Fruit fly (Drosophila melanogaster) whole organism, embryonic: ENCODE measurements around the gene Pak.

Source experiments
- Abd-B ChIP-seq: fragments of 200-800 bp; sonication (Bioruptor generic); optimal IDR thresholded peaks from 2 replicates; lab custom pipeline; 2018; ENCODE audit warnings: missing biosample characterization, mild to moderate bottlenecking, missing genetic modification characterization, moderate library complexity
- B-H2 ChIP-seq: fragments of 200-800 bp; sonication (Bioruptor generic); optimal IDR thresholded peaks from 2 replicates; lab custom pipeline; 2018; ENCODE audit warnings: missing biosample characterization, mild to moderate bottlenecking, missing genetic modification characterization
- CG10274 ChIP-seq: fragments of 200-800 bp; sonication (Bioruptor generic); optimal IDR thresholded peaks from 3 replicates; lab custom pipeline; 2017; ENCODE audit warnings: missing biosample characterization, mild to moderate bottlenecking, missing genetic modification characterization
- CG11695 ChIP-seq: fragments of 200-800 bp; sonication (Bioruptor generic); IDR thresholded peaks from 3 replicates; pipeline ENCODE4 v1.3.6; 2022; ENCODE audit warnings: missing biosample characterization, missing genetic modification characterization
- CG13775 ChIP-seq: fragments of 200-800 bp; sonication (Bioruptor generic); optimal IDR thresholded peaks from 3 replicates; lab custom pipeline; 2017; ENCODE audit warnings: missing biosample characterization, mild to moderate bottlenecking, missing genetic modification characterization
- CG15269 ChIP-seq: fragments of 200-800 bp; sonication (Bioruptor generic); optimal IDR thresholded peaks from 2 replicates; lab custom pipeline; 2018; ENCODE audit warnings: missing biosample characterization, mild to moderate bottlenecking, missing genetic modification characterization, moderate library complexity
- CG1603 ChIP-seq: fragments of 200-800 bp; sonication (Bioruptor generic); optimal IDR thresholded peaks from 2 replicates; lab custom pipeline; 2019; ENCODE audit warnings: missing biosample characterization, mild to moderate bottlenecking, missing genetic modification characterization, moderate library complexity
- CG17359 ChIP-seq: fragments of 200-800 bp; sonication (Bioruptor generic); optimal IDR thresholded peaks from 3 replicates; lab custom pipeline; 2018; ENCODE audit warnings: missing biosample characterization, mild to moderate bottlenecking, missing genetic modification characterization, moderate library complexity
- CG18619 ChIP-seq: fragments of 200-800 bp; sonication (Bioruptor generic); optimal IDR thresholded peaks from 3 replicates; lab custom pipeline; 2017; ENCODE audit warnings: missing biosample characterization, mild to moderate bottlenecking, missing genetic modification characterization
- CG3065 ChIP-seq: fragments of 200-800 bp; sonication (Bioruptor generic); optimal IDR thresholded peaks from 2 replicates; lab custom pipeline; 2016; ENCODE audit warnings: missing biosample characterization, missing genetic modification characterization
- CG3407 ChIP-seq: fragments of 200-800 bp; sonication (Bioruptor generic); optimal IDR thresholded peaks from 2 replicates; lab custom pipeline; 2018; ENCODE audit warnings: missing biosample characterization, mild to moderate bottlenecking, missing genetic modification characterization
- CG34224 ChIP-seq: fragments of 200-800 bp; sonication (Bioruptor generic); IDR thresholded peaks from 3 replicates; pipeline ENCODE4 v1.3.6; 2022; ENCODE audit warnings: missing biosample characterization, missing genetic modification characterization; ENCODE audit not compliant: partially characterized antibody
- CG3995 ChIP-seq: fragments of 200-800 bp; sonication (Bioruptor generic); optimal IDR thresholded peaks from 3 replicates; lab custom pipeline; 2016; ENCODE audit warnings: missing biosample characterization, missing genetic modification characterization
- CG6254 ChIP-seq: fragments of 200-800 bp; sonication (Bioruptor generic); optimal IDR thresholded peaks from 3 replicates; lab custom pipeline; 2017; ENCODE audit warnings: mild to moderate bottlenecking, missing biosample characterization, missing genetic modification reagents, missing genetic modification characterization
- CG6654 ChIP-seq: fragments of 200-800 bp; sonication (Bioruptor generic); optimal IDR thresholded peaks from 2 replicates; lab custom pipeline; 2017; ENCODE audit warnings: missing biosample characterization, mild to moderate bottlenecking, missing genetic modification characterization
- CG6689 ChIP-seq: fragments of 200-800 bp; sonication (Bioruptor generic); IDR thresholded peaks from 2 replicates; pipeline ENCODE4 v1.3.6; 2022; ENCODE audit warnings: missing biosample characterization, missing genetic modification characterization
- CkIIα-i1 ChIP-seq: fragments of 200-800 bp; sonication (Bioruptor generic); IDR thresholded peaks from 2 replicates; pipeline ENCODE4 v1.3.6; 2022; ENCODE audit warnings: missing biosample characterization, missing genetic modification characterization
- CoRest ChIP-seq: fragments of 200-800 bp; sonication (Bioruptor generic); optimal IDR thresholded peaks from 3 replicates; lab custom pipeline; 2018; ENCODE audit warnings: missing biosample characterization, mild to moderate bottlenecking, missing genetic modification characterization, moderate library complexity
- D ChIP-seq, 2 experiments: fragments of 200-800 bp in 1 of 2; fragments of >200 bp in 1 of 2; sonication (Bioruptor generic) in 1 of 2; optimal IDR thresholded peaks; 2 replicates in 1 of 2; 3 replicates in 1 of 2; lab custom pipeline; 2017; ENCODE audit warnings: mild to moderate bottlenecking in 1 of 2, missing biosample characterization in 1 of 2, missing genetic modification characterization in 1 of 2, missing genetic modification reagents in 1 of 2
- Doc2 ChIP-seq: fragments of 200-800 bp; sonication (Bioruptor generic); IDR thresholded peaks from 2 replicates; pipeline ENCODE4 v1.3.6; 2022; ENCODE audit warnings: missing biosample characterization, missing genetic modification characterization
- HmgZ ChIP-seq: fragments of 200-800 bp; sonication (Bioruptor generic); optimal IDR thresholded peaks from 2 replicates; lab custom pipeline; 2018; ENCODE audit warnings: missing biosample characterization, mild to moderate bottlenecking, missing genetic modification characterization
- Hr3 ChIP-seq: fragments of 200-800 bp; sonication (Bioruptor generic); optimal IDR thresholded peaks from 3 replicates; lab custom pipeline; 2016; ENCODE audit warnings: missing biosample characterization, missing genetic modification characterization
- Max ChIP-seq: fragments of 200-800 bp; sonication (Bioruptor generic); optimal IDR thresholded peaks from 2 replicates; lab custom pipeline; 2016; ENCODE audit warnings: missing biosample characterization, mild to moderate bottlenecking, missing genetic modification characterization
- NFAT ChIP-seq: fragments of 200-800 bp; sonication (Bioruptor generic); IDR thresholded peaks from 2 replicates; pipeline ENCODE4 v1.3.6; 2022; ENCODE audit warnings: missing biosample characterization, missing genetic modification characterization
- NK7.1 ChIP-seq: fragments of 200-800 bp; sonication (Bioruptor generic); optimal IDR thresholded peaks from 3 replicates; lab custom pipeline; 2016; ENCODE audit warnings: missing biosample characterization, missing genetic modification characterization
- Oli ChIP-seq: fragments of 200-800 bp; sonication (Bioruptor generic); optimal IDR thresholded peaks from 2 replicates; lab custom pipeline; 2018; ENCODE audit warnings: missing biosample characterization, mild to moderate bottlenecking, missing genetic modification characterization, moderate library complexity
- Rx ChIP-seq: fragments of 200-800 bp; sonication (Bioruptor generic); IDR thresholded peaks from 2 replicates; pipeline ENCODE4 v1.3.6; 2022; ENCODE audit warnings: missing biosample characterization, missing genetic modification characterization
- Six4 ChIP-seq: fragments of 200-800 bp; sonication (Bioruptor generic); optimal IDR thresholded peaks from 2 replicates; lab custom pipeline; 2016; ENCODE audit warnings: missing biosample characterization, missing genetic modification characterization
- ab ChIP-seq: fragments of 200-800 bp; sonication (Bioruptor generic); optimal IDR thresholded peaks from 2 replicates; lab custom pipeline; 2016; ENCODE audit warnings: missing biosample characterization, missing genetic modification characterization
- al ChIP-seq: fragments of 200-800 bp; sonication (Bioruptor generic); IDR thresholded peaks from 2 replicates; pipeline ENCODE4 v1.3.6; 2022; ENCODE audit warnings: missing biosample characterization, missing genetic modification characterization
- ash1 ChIP-seq: fragments of 200-800 bp; sonication (Bioruptor generic); optimal IDR thresholded peaks from 2 replicates; lab custom pipeline; 2018; ENCODE audit warnings: missing biosample characterization, mild to moderate bottlenecking, missing genetic modification characterization
- chm ChIP-seq: fragments of 200-800 bp; sonication (Bioruptor generic); IDR thresholded peaks from 2 replicates; pipeline ENCODE4 v1.3.6; 2022; ENCODE audit warnings: missing biosample characterization, missing genetic modification characterization
- dmrt11E ChIP-seq: fragments of 200-800 bp; sonication (Bioruptor generic); optimal IDR thresholded peaks from 3 replicates; lab custom pipeline; 2018; ENCODE audit warnings: missing biosample characterization, mild to moderate bottlenecking, missing genetic modification characterization, moderate library complexity
- eve ChIP-seq, 2 experiments: fragments of >200 bp; optimal IDR thresholded peaks; 2 replicates each; lab custom pipeline; 2017; ENCODE audit warnings: missing biosample characterization in 2 of 2, missing genetic modification characterization in 2 of 2
- hbn ChIP-seq: fragments of 200-800 bp; sonication (Bioruptor generic); IDR thresholded peaks from 2 replicates; pipeline ENCODE4 v1.3.6; 2022; ENCODE audit warnings: missing biosample characterization, missing genetic modification characterization; ENCODE audit not compliant: partially characterized antibody
- kay ChIP-seq: fragments of 200-800 bp; sonication (Bioruptor generic); optimal IDR thresholded peaks from 2 replicates; lab custom pipeline; 2016; ENCODE audit warnings: missing biosample characterization, missing genetic modification characterization
- mam ChIP-seq: fragments of 200-800 bp; sonication (Bioruptor generic); optimal IDR thresholded peaks from 3 replicates; lab custom pipeline; 2016; ENCODE audit warnings: missing biosample characterization, missing genetic modification characterization
- nerfin-1 ChIP-seq: fragments of 200-800 bp; sonication (Bioruptor generic); optimal IDR thresholded peaks from 3 replicates; lab custom pipeline; 2019; ENCODE audit warnings: missing biosample characterization, mild to moderate bottlenecking, missing genetic modification characterization, moderate library complexity
- org-1 ChIP-seq: fragments of 200-800 bp; sonication (Bioruptor generic); optimal IDR thresholded peaks from 2 replicates; lab custom pipeline; 2017; ENCODE audit warnings: missing biosample characterization, missing genetic modification characterization
- otp ChIP-seq: fragments of 200-800 bp; sonication (Bioruptor generic); IDR thresholded peaks from 3 replicates; pipeline ENCODE4, ENCODE4 v1.3.6; 2022; ENCODE audit warnings: missing biosample characterization, missing genetic modification characterization
- p53 ChIP-seq: fragments of 200-800 bp; sonication (Bioruptor generic); optimal IDR thresholded peaks from 2 replicates; lab custom pipeline; 2016; ENCODE audit warnings: missing biosample characterization, missing genetic modification characterization
- pb ChIP-seq: fragments of 200-800 bp; sonication (Bioruptor generic); optimal IDR thresholded peaks from 3 replicates; lab custom pipeline; 2016; ENCODE audit warnings: missing biosample characterization, missing genetic modification characterization
- pfk ChIP-seq: fragments of 200-800 bp; sonication (Bioruptor generic); optimal IDR thresholded peaks from 2 replicates; lab custom pipeline; 2018; ENCODE audit warnings: missing biosample characterization, mild to moderate bottlenecking, missing genetic modification characterization, moderate library complexity
- pita ChIP-seq: fragments of 200-800 bp; sonication (Bioruptor generic); optimal IDR thresholded peaks from 2 replicates; lab custom pipeline; 2017; ENCODE audit warnings: missing biosample characterization, mild to moderate bottlenecking, missing genetic modification characterization
- ro ChIP-seq: fragments of 200-800 bp; sonication (Bioruptor generic); IDR thresholded peaks from 2 replicates; pipeline ENCODE4 v1.3.6; 2022; ENCODE audit warnings: missing biosample characterization, missing genetic modification characterization
- scrt ChIP-seq: fragments of 200-800 bp; sonication (Bioruptor generic); optimal IDR thresholded peaks from 2 replicates; lab custom pipeline; 2018; ENCODE audit warnings: missing biosample characterization, mild to moderate bottlenecking, missing genetic modification characterization, moderate library complexity
- seq ChIP-seq: fragments of 200-800 bp; sonication (Bioruptor generic); IDR thresholded peaks from 2 replicates; pipeline ENCODE4 v1.3.6; 2022; ENCODE audit warnings: missing biosample characterization, missing genetic modification characterization
- sima ChIP-seq: fragments of 200-800 bp; sonication (Bioruptor generic); optimal IDR thresholded peaks from 2 replicates; lab custom pipeline; 2016; ENCODE audit warnings: missing biosample characterization, missing genetic modification characterization
- sug ChIP-seq: fragments of 200-800 bp; optimal IDR thresholded peaks from 2 replicates; lab custom pipeline; 2019; ENCODE audit warnings: missing biosample characterization, mild to moderate bottlenecking, missing genetic modification characterization, moderate library complexity
- tin ChIP-seq: fragments of 200-800 bp; sonication (Bioruptor generic); optimal IDR thresholded peaks from 3 replicates; lab custom pipeline; 2016; ENCODE audit warnings: missing biosample characterization, missing genetic modification characterization
- wdn ChIP-seq: fragments of 200-800 bp; sonication (Bioruptor generic); IDR thresholded peaks from 2 replicates; pipeline ENCODE4 v1.3.6; 2022; ENCODE audit warnings: missing biosample characterization, missing genetic modification characterization

Pak gene

DNA sequence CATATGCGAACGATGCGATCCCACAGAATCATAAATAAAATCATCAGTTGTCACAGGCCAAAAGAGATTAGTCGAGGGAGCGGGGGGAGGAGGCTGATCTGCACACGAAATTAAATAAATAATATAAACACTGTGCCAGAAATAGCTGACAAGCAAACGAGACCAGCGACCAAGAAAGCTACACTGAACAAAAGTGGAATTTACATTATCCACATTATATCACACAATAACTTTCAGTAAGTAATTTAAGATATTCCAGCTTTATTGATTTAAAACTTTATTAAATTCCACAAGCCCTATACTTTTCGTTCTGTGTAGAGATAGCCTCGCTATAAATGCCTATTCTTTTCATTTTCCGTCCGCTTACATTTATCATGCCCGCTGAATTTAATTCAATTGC lies 53.5 kb downstream of the Pak start (continued):
- TF ChIP-seq Abd-B (GFP tag; lab: Kevin White, UChicago) = peak; percentile 78
- TF ChIP-seq HmgZ (tag; lab: Kevin White, UChicago) = peak; percentile 67
- peak; percentile 74 for TF ChIP-seq wdn (GFP tag; lab: Robert Waterston, UW)
- TF ChIP-seq sug (tag; lab: Kevin White, UChicago) = peak; percentile 31
- peak; percentile 29 for TF ChIP-seq pb (GFP tag; lab: Kevin White, UChicago)
- peak; percentile 43 for TF ChIP-seq ab (GFP tag; lab: Kevin White, UChicago)
- peak; percentile 87 for TF ChIP-seq chm (GFP tag; lab: Robert Waterston, UW)
- TF ChIP-seq CG18619 (GFP tag; lab: Kevin White, UChicago) = peak; percentile 73
- peak; percentile 80 for TF ChIP-seq tin (GFP tag; lab: Kevin White, UChicago)
- TF ChIP-seq mam (GFP tag; lab: Kevin White, UChicago) = peak; percentile 81
- peak; percentile 73 for TF ChIP-seq CG13775 (GFP tag; lab: Kevin White, UChicago)
- peak; percentile 72 for TF ChIP-seq NFAT (GFP tag; lab: Robert Waterston, UW)
- TF ChIP-seq CG10274 (GFP tag; lab: Kevin White, UChicago) = no peak
- no peak for TF ChIP-seq pfk (GFP tag; lab: Kevin White, UChicago)
- no peak for TF ChIP-seq pita (GFP tag; lab: Kevin White, UChicago)
- peak; percentile 88 for TF ChIP-seq CG15269 (tag; lab: Kevin White, UChicago)
- peak; percentile 91 for TF ChIP-seq CG11695 (GFP tag; lab: Robert Waterston, UW)
- peak; percentile 50 for TF ChIP-seq scrt
- no peak for TF ChIP-seq ash1 (GFP tag; lab: Kevin White, UChicago)
- peak; percentile 86 for TF ChIP-seq CG6689 (GFP tag; lab: Robert Waterston, UW)
- TF ChIP-seq D (optimal IDR thresholded peaks at IDR 0.05; lab: Kevin White, UChicago) = no peak
- peak; percentile 72 for TF ChIP-seq D (GFP tag; optimal IDR thresholded peaks at IDR 0.05; lab: Kevin White, UChicago)
- TF ChIP-seq Hr3 = peak; percentile 80
- TF ChIP-seq otp (GFP tag; lab: Robert Waterston, UW) = peak; percentile 72; the same call in 2 of the 3 replicates
- peak; percentile 86 for TF ChIP-seq al (GFP tag; lab: Robert Waterston, UW)
- TF ChIP-seq kay (GFP tag; lab: Kevin White, UChicago) = peak; percentile 28
- TF ChIP-seq CG1603 (tag; lab: Kevin White, UChicago) = peak; percentile 71
- no peak for TF ChIP-seq p53 (GFP tag; lab: Kevin White, UChicago)
- TF ChIP-seq Six4 = peak; percentile 54
- peak; percentile 60 for TF ChIP-seq Max
- peak; percentile 51 for TF ChIP-seq NK7.1 (GFP tag; lab: Kevin White, UChicago)
- peak; percentile 81 for TF ChIP-seq Oli (tag; lab: Kevin White, UChicago)
- peak; percentile 53 for TF ChIP-seq CG6654 (GFP tag; lab: Kevin White, UChicago)
- TF ChIP-seq sima (GFP tag; lab: Kevin White, UChicago) = no peak
- TF ChIP-seq CG6254 (GFP tag; lab: Kevin White, UChicago) = peak; percentile 73
- TF ChIP-seq Rx = peak; percentile 72
- TF ChIP-seq ro (GFP tag; lab: Robert Waterston, UW) = peak; percentile 65; the same call in 1 of the 2 replicates
- peak in 1 of 2 experiments; percentile 94 for TF ChIP-seq eve (GFP tag; optimal IDR thresholded peaks at IDR 0.05; lab: Kevin White, UChicago)
- no peak for TF ChIP-seq hbn (GFP tag; lab: Robert Waterston, UW)
- TF ChIP-seq dmrt11E (tag; lab: Kevin White, UChicago) = peak; percentile 67
- TF ChIP-seq nerfin-1 (tag; lab: Kevin White, UChicago) = peak; percentile 35
- TF ChIP-seq Doc2 (GFP tag; lab: Robert Waterston, UW) = no peak; the same call in 1 of the 2 replicates
- no peak for TF ChIP-seq CG34224 (GFP tag; lab: Robert Waterston, UW)
- no peak for TF ChIP-seq CG3995
- peak; percentile 80 for TF ChIP-seq CoRest (tag; lab: Kevin White, UChicago)
- TF ChIP-seq B-H2 (GFP tag; lab: Kevin White, UChicago) = no peak
- TF ChIP-seq org-1 = peak; percentile 72
- TF ChIP-seq CG17359 (tag; lab: Kevin White, UChicago) = peak; percentile 87
- TF ChIP-seq seq (GFP tag; lab: Robert Waterston, UW) = peak; percentile 88
- TF ChIP-seq CG3065 (GFP tag; lab: Kevin White, UChicago) = peak; percentile 33
- peak; percentile 66 for TF ChIP-seq CkIIα-i1
- peak; percentile 75 for TF ChIP-seq CG3407 (GFP tag; lab: Kevin White, UChicago)
